Worm (Caenorhabditis elegans) whole organism, mixed stage, embryonic: Measurements from ENCODE around the gene F55C12.2.

Experiments
- bed-3 ChIP-seq: fragments of 200-800 bp; sonication (Bioruptor generic); optimal IDR thresholded peaks from 3 replicates; lab custom pipeline; 2018; ENCODE audit warnings: mild to moderate bottlenecking, missing genetic modification characterization, moderate library complexity, missing compliant biosample characterization
- ces-1 ChIP-seq: fragments of 150-350 bp; optimal IDR thresholded peaks from 2 replicates; lab custom pipeline; 2014; ENCODE audit warnings: missing biosample characterization, missing genetic modification reagents, missing genetic modification characterization
- drap-1 ChIP-seq: fragments of 200-800 bp; sonication (Bioruptor generic); optimal IDR thresholded peaks from 3 replicates; lab custom pipeline; 2018; ENCODE audit warnings: mild to moderate bottlenecking, missing genetic modification characterization, missing compliant biosample characterization
- elt-3 ChIP-seq: fragments of 150-350 bp; optimal IDR thresholded peaks from 2 replicates; lab custom pipeline; 2014; ENCODE audit warnings: missing biosample characterization, missing genetic modification characterization
- lin-13 ChIP-seq: fragments of 150-350 bp; optimal IDR thresholded peaks from 2 replicates; lab custom pipeline; 2014; ENCODE audit warnings: missing biosample characterization, missing genetic modification characterization
- lsy-2 ChIP-seq: fragments of 150-350 bp; optimal IDR thresholded peaks from 2 replicates; lab custom pipeline; 2014; ENCODE audit warnings: missing biosample characterization, missing genetic modification characterization
- nhr-12 ChIP-seq: fragments of 150-350 bp; optimal IDR thresholded peaks from 2 replicates; lab custom pipeline; 2014; ENCODE audit warnings: missing biosample characterization, missing genetic modification characterization
- nhr-28 ChIP-seq: fragments of 150-350 bp; optimal IDR thresholded peaks from 2 replicates; lab custom pipeline; 2014; ENCODE audit warnings: missing biosample characterization, missing genetic modification characterization
- nhr-76 ChIP-seq: sonication (generic microtip); optimal IDR thresholded peaks from 2 replicates; lab custom pipeline; 2017; ENCODE audit warnings: missing biosample characterization, missing genetic modification characterization
- sptf-1 ChIP-seq: sonication (generic microtip); optimal IDR thresholded peaks from 2 replicates; lab custom pipeline; 2017; ENCODE audit warnings: mild to moderate bottlenecking, missing genetic modification characterization, moderate library complexity, missing compliant biosample characterization
- unc-39 ChIP-seq: fragments of 150-350 bp; optimal IDR thresholded peaks from 2 replicates; lab custom pipeline; 2014; ENCODE audit warnings: missing biosample characterization, missing genetic modification characterization
- unc-62 ChIP-seq: fragments of 150-350 bp; optimal IDR thresholded peaks from 2 replicates; lab custom pipeline; 2014; ENCODE audit warnings: missing biosample characterization, missing genetic modification reagents, missing genetic modification characterization
- ztf-11 ChIP-seq: fragments of 150-350 bp; optimal IDR thresholded peaks from 2 replicates; lab custom pipeline; 2014; ENCODE audit warnings: missing biosample characterization, missing genetic modification characterization

DNA sequence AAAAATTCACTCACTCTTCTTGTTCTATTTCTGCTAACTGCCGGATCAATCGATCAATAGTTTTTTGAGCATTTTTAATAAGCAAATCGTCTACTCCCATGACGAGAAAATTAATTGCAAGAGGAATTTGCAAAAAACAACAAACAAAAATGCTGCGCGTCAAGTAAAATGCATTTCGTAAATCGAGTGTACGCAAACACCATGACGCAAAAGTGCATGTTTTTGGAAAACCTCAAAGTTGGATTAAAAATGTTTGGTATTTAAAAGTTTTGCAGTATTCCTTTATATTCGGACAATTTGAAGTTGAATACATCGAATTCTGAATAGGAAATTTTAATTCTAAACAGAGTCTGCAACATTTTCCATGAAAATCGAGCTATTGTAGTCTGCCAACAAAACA lies 37.4 kb upstream of the F55C12.2 start, which contains the start of gene ZK1248.19:
- TF ChIP-seq lsy-2 (tag; lab: Kevin White, UChicago) (no peak), nhr-12 (no peak), ztf-11 (tag; lab: Kevin White, UChicago) (no peak), ces-1 (GFP tag; lab: Kevin White, UChicago) (peak; percentile 41), nhr-28 (tag; lab: Kevin White, UChicago) (no peak), unc-39 (tag; lab: Kevin White, UChicago) (no peak), unc-62 (GFP tag; lab: Kevin White, UChicago) (no peak), elt-3 (no peak), sptf-1 (no peak), lin-13 (tag; lab: Kevin White, UChicago) (no peak), bed-3 (GFP tag; lab: Kevin White, UChicago) (no peak), drap-1 (GFP tag; lab: Kevin White, UChicago) (no peak), nhr-76 (tag; lab: Kevin White, UChicago) (no peak)
